Fruit fly (Drosophila melanogaster) whole organism, embryonic: Measurements from ENCODE around the gene dimm.

ENCODE experiments used
- Abd-B ChIP-seq: fragments of 200-800 bp; sonication (Bioruptor generic); optimal IDR thresholded peaks from 2 replicates; lab custom pipeline; 2018; ENCODE audit warnings: missing biosample characterization, mild to moderate bottlenecking, missing genetic modification characterization, moderate library complexity
- Ada2b ChIP-seq: fragments of 200-800 bp; sonication (Bioruptor generic); IDR thresholded peaks from 2 replicates; pipeline ENCODE4 v1.3.6; 2022; ENCODE audit warnings: missing biosample characterization, missing genetic modification characterization
- C15 ChIP-seq: fragments of 200-800 bp; sonication (Bioruptor generic); IDR thresholded peaks from 3 replicates; pipeline ENCODE4 v1.3.6; 2022; ENCODE audit warnings: missing biosample characterization, missing genetic modification characterization
- CG1024 ChIP-seq: fragments of 200-800 bp; sonication (Bioruptor generic); IDR thresholded peaks from 2 replicates; pipeline ENCODE4 v1.3.6; 2022; ENCODE audit warnings: missing biosample characterization, missing genetic modification characterization
- CG10267 ChIP-seq: fragments of 200-800 bp; sonication (Bioruptor generic); optimal IDR thresholded peaks from 2 replicates; lab custom pipeline; 2018; ENCODE audit warnings: missing biosample characterization, mild to moderate bottlenecking, missing genetic modification characterization, moderate library complexity
- CG11247 ChIP-seq: fragments of 200-800 bp; sonication (Bioruptor generic); IDR thresholded peaks from 2 replicates; pipeline ENCODE4 v1.3.6; 2022; ENCODE audit warnings: missing biosample characterization, missing genetic modification characterization
- CG14050 ChIP-seq: fragments of 200-800 bp; sonication (Bioruptor generic); IDR thresholded peaks from 3 replicates; pipeline ENCODE4 v1.3.6; 2022; ENCODE audit warnings: missing biosample characterization, missing genetic modification characterization
- CG14441 ChIP-seq: fragments of 200-800 bp; sonication (Bioruptor generic); IDR thresholded peaks from 2 replicates; pipeline ENCODE4 v1.3.6; 2022; ENCODE audit warnings: missing biosample characterization, missing genetic modification characterization
- CG14860 ChIP-seq: fragments of 200-800 bp; sonication (Bioruptor generic); IDR thresholded peaks from 3 replicates; pipeline ENCODE4 v1.3.6; 2022; ENCODE audit warnings: missing biosample characterization, missing genetic modification characterization; ENCODE audit not compliant: partially characterized antibody
- CG18262 ChIP-seq: fragments of 200-800 bp; optimal IDR thresholded peaks from 3 replicates; lab custom pipeline; 2019; ENCODE audit warnings: missing biosample characterization, mild to moderate bottlenecking, missing genetic modification characterization, moderate library complexity
- CG2129 ChIP-seq: fragments of 200-800 bp; sonication (Bioruptor generic); IDR thresholded peaks from 2 replicates; pipeline ENCODE4 v1.3.6; 2022; ENCODE audit warnings: missing biosample characterization, missing genetic modification characterization; ENCODE audit not compliant: partially characterized antibody
- CG3847 ChIP-seq: fragments of 200-800 bp; sonication (Bioruptor generic); IDR thresholded peaks from 2 replicates; pipeline ENCODE4 v1.3.6; 2022; ENCODE audit warnings: missing biosample characterization, missing genetic modification characterization
- CG5180 ChIP-seq: fragments of 200-800 bp; sonication (Bioruptor generic); optimal IDR thresholded peaks from 3 replicates; lab custom pipeline; 2017; ENCODE audit warnings: missing biosample characterization, missing genetic modification characterization, mild to moderate bottlenecking, moderate library complexity, missing genetic modification reagents
- CG5953 ChIP-seq: fragments of 200-800 bp; sonication (Bioruptor generic); IDR thresholded peaks from 2 replicates; pipeline ENCODE4 v1.3.6; 2022; ENCODE audit warnings: missing biosample characterization, missing genetic modification characterization
- CG7987 ChIP-seq: fragments of 200-800 bp; sonication (Bioruptor generic); optimal IDR thresholded peaks from 2 replicates; lab custom pipeline; 2018; ENCODE audit warnings: missing biosample characterization, mild to moderate bottlenecking, missing genetic modification characterization, moderate library complexity
- CG9609 ChIP-seq: fragments of 200-800 bp; sonication (Bioruptor generic); optimal IDR thresholded peaks from 3 replicates; lab custom pipeline; 2016; ENCODE audit warnings: missing biosample characterization, missing genetic modification characterization
- Dll ChIP-seq: fragments of 200-800 bp; sonication (Bioruptor generic); IDR thresholded peaks from 4 replicates; pipeline ENCODE4 v1.3.6; 2022; ENCODE audit warnings: missing biosample characterization, missing genetic modification characterization; ENCODE audit not compliant: partially characterized antibody
- Doc2 ChIP-seq: fragments of 200-800 bp; sonication (Bioruptor generic); IDR thresholded peaks from 2 replicates; pipeline ENCODE4 v1.3.6; 2022; ENCODE audit warnings: missing biosample characterization, missing genetic modification characterization
- E2f2 ChIP-seq: fragments of 200-800 bp; sonication (Bioruptor generic); IDR thresholded peaks from 2 replicates; pipeline ENCODE4 v1.3.6; 2022; ENCODE audit warnings: missing biosample characterization, missing genetic modification characterization
- Fer1 ChIP-seq: fragments of 200-800 bp; sonication (Bioruptor generic); optimal IDR thresholded peaks from 2 replicates; lab custom pipeline; 2017; ENCODE audit warnings: missing biosample characterization, mild to moderate bottlenecking, missing genetic modification characterization
- Hey ChIP-seq: fragments of 200-800 bp; sonication (Bioruptor generic); optimal IDR thresholded peaks from 3 replicates; lab custom pipeline; 2018; ENCODE audit warnings: missing biosample characterization, mild to moderate bottlenecking, missing genetic modification characterization
- Med ChIP-seq: fragments of 200-800 bp; sonication (Bioruptor generic); peaks from one replicate; lab custom pipeline; 2016; ENCODE audit warnings: missing biosample characterization, missing genetic modification characterization, mild to moderate bottlenecking, inconsistent platforms, moderate library complexity
- NC2β ChIP-seq: fragments of 200-800 bp; sonication (Bioruptor generic); optimal IDR thresholded peaks from 2 replicates; lab custom pipeline; 2016; ENCODE audit warnings: missing biosample characterization, missing genetic modification characterization
- Neu2 ChIP-seq: fragments of 200-800 bp; sonication (Bioruptor generic); optimal IDR thresholded peaks from 3 replicates; lab custom pipeline; 2016; ENCODE audit warnings: missing biosample characterization, missing genetic modification characterization, borderline replicate concordance
- Nf-YB ChIP-seq: fragments of 200-800 bp; sonication (Bioruptor generic); optimal IDR thresholded peaks from 3 replicates; lab custom pipeline; 2019; ENCODE audit warnings: missing biosample characterization, mild to moderate bottlenecking, missing genetic modification characterization, moderate library complexity
- NfI ChIP-seq: fragments of 200-800 bp; sonication (Bioruptor generic); optimal IDR thresholded peaks from 3 replicates; lab custom pipeline; 2018; ENCODE audit warnings: missing biosample characterization, mild to moderate bottlenecking, missing genetic modification characterization, moderate library complexity
- ac ChIP-seq: fragments of 200-800 bp; sonication (Bioruptor generic); optimal IDR thresholded peaks from 3 replicates; lab custom pipeline; 2017; ENCODE audit warnings: missing biosample characterization, mild to moderate bottlenecking, missing genetic modification characterization
- ara ChIP-seq: fragments of 200-800 bp; sonication (Bioruptor generic); IDR thresholded peaks from 2 replicates; pipeline ENCODE4 v1.3.6; 2022; ENCODE audit warnings: missing biosample characterization, missing genetic modification characterization
- ash1 ChIP-seq: fragments of 200-800 bp; sonication (Bioruptor generic); optimal IDR thresholded peaks from 2 replicates; lab custom pipeline; 2018; ENCODE audit warnings: missing biosample characterization, mild to moderate bottlenecking, missing genetic modification characterization
- bigmax ChIP-seq: fragments of 200-800 bp; sonication (Bioruptor generic); optimal IDR thresholded peaks from 2 replicates; lab custom pipeline; 2018; ENCODE audit warnings: missing biosample characterization, mild to moderate bottlenecking, missing genetic modification characterization
- ci ChIP-seq: fragments of 200-800 bp; sonication (Bioruptor generic); IDR thresholded peaks from 3 replicates; pipeline ENCODE4 v1.3.6; 2022; ENCODE audit warnings: missing biosample characterization, missing genetic modification characterization
- crol ChIP-seq: fragments of 200-800 bp; sonication (Bioruptor generic); IDR thresholded peaks from 2 replicates; pipeline ENCODE4 v1.3.6; 2022; ENCODE audit warnings: missing biosample characterization, missing genetic modification characterization
- dysf ChIP-seq: fragments of 200-800 bp; sonication (Bioruptor generic); IDR thresholded peaks from 3 replicates; pipeline ENCODE4 v1.3.6; 2022; ENCODE audit warnings: missing biosample characterization, missing genetic modification characterization
- ems ChIP-seq: fragments of 200-800 bp; sonication (Bioruptor generic); optimal IDR thresholded peaks from 3 replicates; lab custom pipeline; 2016; ENCODE audit warnings: missing biosample characterization, missing genetic modification characterization
- exex ChIP-seq: fragments of 200-800 bp; sonication (Bioruptor generic); optimal IDR thresholded peaks from 4 replicates; lab custom pipeline; 2018; ENCODE audit warnings: missing biosample characterization, mild to moderate bottlenecking, missing genetic modification characterization, moderate library complexity
- eyg ChIP-seq: fragments of 200-800 bp; sonication (Bioruptor generic); optimal IDR thresholded peaks from 3 replicates; lab custom pipeline; 2016; ENCODE audit warnings: missing biosample characterization, missing genetic modification characterization
- fd3F ChIP-seq: fragments of 200-800 bp; sonication (Bioruptor generic); optimal IDR thresholded peaks from 2 replicates; lab custom pipeline; 2018; ENCODE audit warnings: missing biosample characterization, mild to moderate bottlenecking, missing genetic modification characterization, moderate library complexity
- gsb-n ChIP-seq: fragments of 200-800 bp; sonication (Bioruptor generic); optimal IDR thresholded peaks from 3 replicates; lab custom pipeline; 2018; ENCODE audit warnings: missing biosample characterization, mild to moderate bottlenecking, missing genetic modification characterization
- ind ChIP-seq: fragments of 200-800 bp; sonication (Bioruptor generic); optimal IDR thresholded peaks from 3 replicates; lab custom pipeline; 2016; ENCODE audit warnings: missing biosample characterization, missing genetic modification characterization
- jumu ChIP-seq: fragments of 200-800 bp; sonication (Bioruptor generic); optimal IDR thresholded peaks from 3 replicates; lab custom pipeline; 2016; ENCODE audit warnings: missing biosample characterization, missing genetic modification characterization
- ken ChIP-seq: fragments of 200-800 bp; sonication (Bioruptor generic); IDR thresholded peaks from 3 replicates; pipeline ENCODE4 v1.3.6; 2022; ENCODE audit warnings: missing biosample characterization, missing genetic modification characterization
- lbe ChIP-seq: fragments of 200-800 bp; sonication (Bioruptor generic); optimal IDR thresholded peaks from 2 replicates; lab custom pipeline; 2016; ENCODE audit warnings: missing biosample characterization, mild to moderate bottlenecking, missing genetic modification characterization
- org-1 ChIP-seq: fragments of 200-800 bp; sonication (Bioruptor generic); optimal IDR thresholded peaks from 2 replicates; lab custom pipeline; 2017; ENCODE audit warnings: missing biosample characterization, missing genetic modification characterization
- otp ChIP-seq: fragments of 200-800 bp; sonication (Bioruptor generic); IDR thresholded peaks from 3 replicates; pipeline ENCODE4, ENCODE4 v1.3.6; 2022; ENCODE audit warnings: missing biosample characterization, missing genetic modification characterization
- pnt ChIP-seq: fragments of 200-800 bp; sonication (Bioruptor generic); optimal IDR thresholded peaks from 3 replicates; lab custom pipeline; 2016; ENCODE audit warnings: missing biosample characterization, missing genetic modification characterization
- row ChIP-seq: fragments of 200-800 bp; sonication (Bioruptor generic); IDR thresholded peaks from 3 replicates; pipeline ENCODE4 v1.3.6; 2022; ENCODE audit warnings: missing biosample characterization, missing genetic modification characterization
- sisA ChIP-seq: fragments of 200-800 bp; sonication (Bioruptor generic); IDR thresholded peaks from 2 replicates; pipeline ENCODE4 v1.3.6; 2022; ENCODE audit warnings: missing biosample characterization, missing genetic modification characterization
- so ChIP-seq: fragments of 200-800 bp; sonication (Bioruptor generic); IDR thresholded peaks from 3 replicates; pipeline ENCODE4 v1.3.6; 2022; ENCODE audit warnings: missing biosample characterization, missing genetic modification characterization
- tio ChIP-seq: fragments of 200-800 bp; sonication (Bioruptor generic); optimal IDR thresholded peaks from 2 replicates; lab custom pipeline; 2017; ENCODE audit warnings: missing biosample characterization, missing genetic modification characterization, inconsistent platforms
- unc-4 ChIP-seq: fragments of 200-800 bp; sonication (Bioruptor generic); IDR thresholded peaks from 2 replicates; pipeline ENCODE4 v1.3.6; 2022; ENCODE audit warnings: missing biosample characterization, missing genetic modification characterization; ENCODE audit not compliant: partially characterized antibody
- wor ChIP-seq: fragments of 200-800 bp; sonication (Bioruptor generic); IDR thresholded peaks from 2 replicates; pipeline ENCODE4 v1.3.6; 2022; ENCODE audit warnings: missing biosample characterization, missing genetic modification characterization
- yki ChIP-seq: fragments of >200 bp; optimal IDR thresholded peaks from 3 replicates; lab custom pipeline; 2018

The dimm gene

DNA sequence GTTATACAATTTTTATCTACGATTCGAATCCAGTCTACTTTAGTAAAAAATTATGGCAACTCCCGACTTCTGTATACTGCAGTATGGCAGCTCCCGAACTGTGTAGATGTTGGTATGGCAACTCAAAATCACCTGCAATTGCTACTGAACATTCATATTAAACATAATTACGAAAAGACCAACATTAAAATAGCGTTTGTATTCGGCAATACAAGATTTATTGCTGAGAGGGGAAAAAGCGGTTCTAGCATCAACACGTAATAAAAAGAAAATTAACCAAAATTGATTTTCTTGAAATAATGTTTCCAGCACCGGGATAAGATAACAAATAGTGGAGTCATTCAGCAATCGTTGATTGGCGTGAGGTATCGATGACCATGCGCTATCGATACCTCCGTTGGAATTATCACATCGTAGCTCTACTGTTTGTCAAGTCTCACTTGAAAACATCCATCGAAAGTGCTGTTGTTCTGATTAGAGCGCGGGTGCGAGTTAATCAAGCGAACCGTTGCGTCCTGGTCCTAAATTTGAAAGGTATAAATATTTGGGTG, 12.7 kb downstream of the dimm start, which contains the start of gene Tsp39D (continued):
- TF ChIP-seq Ada2b (GFP tag; lab: Robert Waterston, UW): no peak
- no peak for TF ChIP-seq CG14050 (GFP tag; lab: Robert Waterston, UW)
- TF ChIP-seq NC2β (GFP tag; lab: Kevin White, UChicago): peak; percentile 42
- peak; percentile 87 for TF ChIP-seq CG14860 (GFP tag; lab: Robert Waterston, UW)
- no peak for TF ChIP-seq bigmax (GFP tag; lab: Kevin White, UChicago)
- TF ChIP-seq unc-4 (GFP tag; lab: Robert Waterston, UW): peak; percentile 87
- TF ChIP-seq CG10267 (tag; lab: Kevin White, UChicago): peak; percentile 56
- no peak for TF ChIP-seq CG5953
- no peak for TF ChIP-seq tio (GFP tag; lab: Kevin White, UChicago)
- TF ChIP-seq row (GFP tag; lab: Robert Waterston, UW): peak; percentile 24; the same call in 1 of the 3 replicates
- no peak for TF ChIP-seq crol (GFP tag; lab: Robert Waterston, UW)
- TF ChIP-seq CG11247 (GFP tag; lab: Robert Waterston, UW): no peak
- TF ChIP-seq Neu2: no peak
- TF ChIP-seq CG14441: no peak
- peak; percentile 18 for TF ChIP-seq lbe (GFP tag; lab: Kevin White, UChicago)
- TF ChIP-seq jumu (GFP tag; lab: Kevin White, UChicago): peak; percentile 41
- 0 out of 3 replicates have a peak, but pooled peaks have one; percentile 6 for TF ChIP-seq ken (GFP tag; lab: Robert Waterston, UW)
- no peak for TF ChIP-seq ara (GFP tag; lab: Robert Waterston, UW)
- TF ChIP-seq Abd-B (GFP tag; lab: Kevin White, UChicago): peak; percentile 20
- no peak for TF ChIP-seq ci (GFP tag; lab: Robert Waterston, UW)
- peak; percentile 71 for TF ChIP-seq E2f2 (GFP tag; lab: Robert Waterston, UW)
- no peak for TF ChIP-seq CG18262
- peak; percentile 89 for TF ChIP-seq Dll (GFP tag; lab: Robert Waterston, UW)
- TF ChIP-seq eyg (GFP tag; lab: Kevin White, UChicago): no peak
- TF ChIP-seq otp (GFP tag; lab: Robert Waterston, UW): no peak
- no peak for TF ChIP-seq C15
- no peak for TF ChIP-seq CG5180 (GFP tag; lab: Kevin White, UChicago)
- TF ChIP-seq ind: no peak
- no peak for TF ChIP-seq gsb-n (tag; lab: Kevin White, UChicago)
- no peak for TF ChIP-seq CG1024 (GFP tag; lab: Robert Waterston, UW)
- TF ChIP-seq ash1 (GFP tag; lab: Kevin White, UChicago): no peak
- no peak for TF ChIP-seq Doc2 (GFP tag; lab: Robert Waterston, UW)
- TF ChIP-seq so (GFP tag; lab: Robert Waterston, UW): no peak
- no peak for TF ChIP-seq yki
- no peak for TF ChIP-seq Fer1 (GFP tag; lab: Kevin White, UChicago)
- no peak for TF ChIP-seq ac (GFP tag; lab: Kevin White, UChicago)
- no peak for TF ChIP-seq CG7987 (GFP tag; lab: Kevin White, UChicago)
- no peak for TF ChIP-seq Hey (tag; lab: Kevin White, UChicago)
- no peak for TF ChIP-seq ems (GFP tag; lab: Kevin White, UChicago)
- no peak for TF ChIP-seq dysf (GFP tag; lab: Robert Waterston, UW)
- no peak for TF ChIP-seq wor (GFP tag; lab: Robert Waterston, UW)
- TF ChIP-seq Med: peak; percentile 31
- TF ChIP-seq org-1 (GFP tag; lab: Kevin White, UChicago): no peak
- peak; percentile 78 for TF ChIP-seq CG2129 (GFP tag; lab: Robert Waterston, UW)
- TF ChIP-seq sisA (GFP tag; lab: Robert Waterston, UW): no peak
- TF ChIP-seq fd3F (GFP tag; lab: Kevin White, UChicago): no peak
- TF ChIP-seq CG3847: peak; percentile 80; the same call in 1 of the 2 replicates
- no peak for TF ChIP-seq Nf-YB
- no peak for TF ChIP-seq CG9609 (GFP tag; lab: Kevin White, UChicago)
- TF ChIP-seq pnt (GFP tag; lab: Kevin White, UChicago): no peak
- no peak for TF ChIP-seq NfI (GFP tag; lab: Kevin White, UChicago)
- TF ChIP-seq exex (tag; lab: Kevin White, UChicago): no peak
